Worm (Caenorhabditis elegans): ENCODE measurements around the gene lido-14.

lido-14 gene

DNA sequence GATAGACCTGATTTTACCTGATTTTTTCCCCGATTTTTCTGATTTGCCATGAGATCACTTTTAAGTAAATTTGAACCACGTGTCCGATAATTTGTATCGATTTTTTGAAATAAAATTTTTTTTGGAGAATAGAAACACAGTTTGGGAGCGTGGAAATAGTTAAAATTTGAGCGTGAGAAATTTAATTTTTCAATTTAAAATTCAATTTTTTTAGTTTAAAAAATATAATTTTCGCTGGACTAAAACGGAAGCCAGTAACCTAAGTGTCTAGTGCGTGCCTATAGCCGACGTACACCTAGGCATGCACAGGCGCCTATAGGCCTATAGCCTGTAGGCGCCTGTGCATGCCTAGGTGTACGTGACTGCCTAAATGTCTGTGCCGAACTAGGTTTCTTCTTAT lies 40.3 kb downstream of the lido-14 start, which contains the start of gene nep-9:
nep-9 (minus strand) TSS at position 101 of the 400 bp plus-strand sequence.
- TF ChIP-seq ceh-44 (GFP tag; IDR thresholded peaks at IDR 0.05) (no peak), aha-1 (tag) (peak; percentile 24)

DNA sequence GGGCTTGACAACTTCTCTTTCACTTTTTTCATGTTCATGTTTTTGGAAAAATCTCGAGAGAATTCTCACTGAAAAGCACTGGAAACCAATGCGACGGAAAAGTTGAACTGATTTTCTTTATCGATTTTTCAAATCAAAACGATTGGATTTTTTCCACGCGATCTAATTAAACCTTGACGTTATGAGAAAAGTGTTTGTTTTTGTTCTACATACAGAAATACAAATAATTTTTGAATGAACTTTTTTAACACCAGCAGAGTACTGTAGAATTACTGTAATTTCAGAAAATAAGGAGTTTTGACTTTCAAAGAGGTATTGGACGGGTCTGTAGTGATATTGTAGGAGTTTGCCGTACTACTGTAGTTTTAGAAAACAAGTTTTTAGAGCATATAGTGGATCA lies 43.9 kb downstream of the lido-14 start, which contains the start of gene nep-10:
nep-10 (minus strand) TSS at position 101 of the 400 bp plus-strand sequence.
- TF ChIP-seq F49E8.2 (tag; optimal IDR thresholded peaks at IDR 0.05; ENCODE audit: borderline replicate concordance) (no peak), nhr-6 (tag; optimal IDR thresholded peaks at IDR 0.05) (no peak), set-16 (GFP tag; IDR thresholded peaks at IDR 0.05) (no peak), Y75B8A.6 (GFP tag; IDR thresholded peaks at IDR 0.05) (no peak), gei-8 (GFP tag; optimal IDR thresholded peaks at IDR 0.05) (no peak), ceh-28 (tag; optimal IDR thresholded peaks at IDR 0.05) (no peak), aly-2 (tag; optimal IDR thresholded peaks at IDR 0.05) (no peak)

DNA sequence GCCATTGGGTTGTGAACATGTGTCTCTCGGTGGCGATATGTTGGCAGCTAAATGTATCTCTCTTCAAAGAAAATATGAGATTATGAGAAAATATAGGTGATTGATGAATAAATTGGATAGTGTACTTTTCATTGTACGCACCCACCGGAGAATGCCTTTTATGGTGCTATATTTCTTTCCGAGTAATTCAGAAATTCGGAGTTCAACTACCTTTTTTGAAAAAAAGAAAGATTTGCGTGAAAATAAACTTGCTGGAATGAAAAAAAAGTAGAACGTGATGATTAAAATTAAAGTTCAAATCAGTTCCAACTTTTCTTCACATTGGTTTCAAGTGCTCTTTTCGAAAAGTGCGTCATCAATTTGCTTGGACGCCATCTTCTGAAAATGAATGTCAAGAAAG lies 44.6 kb downstream of the lido-14 start, which contains the start of gene nep-8:
nep-8 (plus strand) TSS at position 301 of the 400 bp plus-strand sequence.
- no peak for TF ChIP-seq saeg-2 (GFP tag; IDR thresholded peaks at IDR 0.05)

Data from whole organism, L4 larva.